Worm (Caenorhabditis elegans) whole organism, early embryonic: ENCODE results near the gene T27A1.3.

Experiments used
- B0310.2 ChIP-seq: sonication (generic microtip); optimal IDR thresholded peaks from 2 replicates; lab custom pipeline; 2016; ENCODE audit warnings: mild to moderate bottlenecking, missing genetic modification characterization, missing compliant biosample characterization
- F13C5.2 ChIP-seq: sonication (generic microtip); optimal IDR thresholded peaks from 2 replicates; lab custom pipeline; 2017; ENCODE audit warnings: mild to moderate bottlenecking, missing genetic modification characterization, inconsistent platforms, missing compliant biosample characterization
- aly-1 ChIP-seq: sonication (generic microtip); optimal IDR thresholded peaks from 2 replicates; lab custom pipeline; 2016; ENCODE audit warnings: missing genetic modification characterization, missing compliant biosample characterization
- ama-1 ChIP-seq: fragments of 150-350 bp; optimal IDR thresholded peaks from 2 replicates; lab custom pipeline; 2014
- ceh-13 ChIP-seq: fragments of 200-800 bp; sonication (Bioruptor generic); optimal IDR thresholded peaks from 2 replicates; lab custom pipeline; 2018; ENCODE audit warnings: mild to moderate bottlenecking, missing genetic modification characterization, missing compliant biosample characterization
- ceh-36 ChIP-seq: sonication (generic microtip); optimal IDR thresholded peaks from 2 replicates; lab custom pipeline; 2016; ENCODE audit warnings: missing genetic modification characterization, inconsistent platforms, missing compliant biosample characterization
- ets-7 ChIP-seq: sonication (generic microtip); optimal IDR thresholded peaks from 2 replicates; lab custom pipeline; 2016; ENCODE audit warnings: missing genotype, missing genetic modification characterization, missing compliant biosample characterization
- flt-1 ChIP-seq: fragments of 200-800 bp; sonication (Bioruptor generic); IDR thresholded peaks from 2 replicates; pipeline ENCODE4 v1.3.6; 2022; ENCODE audit warnings: missing genetic modification characterization, missing compliant biosample characterization
- hmbx-1 ChIP-seq: sonication (generic microtip); optimal IDR thresholded peaks from 2 replicates; lab custom pipeline; 2016; ENCODE audit warnings: mild to moderate bottlenecking, missing genetic modification characterization, missing compliant biosample characterization
- hmg-4 ChIP-seq: fragments of 200-800 bp; sonication (Bioruptor generic); optimal IDR thresholded peaks from 2 replicates; lab custom pipeline; 2018; ENCODE audit warnings: mild to moderate bottlenecking, missing genetic modification characterization, missing compliant biosample characterization
- hnd-1 ChIP-seq: sonication (generic microtip); optimal IDR thresholded peaks from 2 replicates; lab custom pipeline; 2016; ENCODE audit warnings: missing genetic modification characterization, missing compliant biosample characterization
- pes-1 ChIP-seq: fragments of 200-800 bp; sonication (Bioruptor generic); IDR thresholded peaks from 2 replicates; pipeline ENCODE4 v1.3.6; 2022; ENCODE audit warnings: missing genetic modification reagents, missing genetic modification characterization, missing compliant biosample characterization
- scrt-1 ChIP-seq: fragments of 200-800 bp; sonication (Bioruptor generic); IDR thresholded peaks from 2 replicates; pipeline ENCODE4 v1.3.6; 2022; ENCODE audit warnings: missing genetic modification characterization, missing compliant biosample characterization
- sea-1 ChIP-seq: fragments of 200-800 bp; sonication (Bioruptor generic); conservative IDR thresholded peaks from 2 replicates; pipeline ENCODE4 v1.3.6; 2022; ENCODE audit warnings: missing genetic modification characterization, missing compliant biosample characterization
- tbx-11 ChIP-seq: fragments of 200-800 bp; sonication (Bioruptor generic); IDR thresholded peaks from 2 replicates; pipeline ENCODE4 v1.3.6; 2022; ENCODE audit warnings: missing genetic modification characterization, missing compliant biosample characterization
- tbx-37 ChIP-seq: fragments of 200-800 bp; sonication (Bioruptor generic); conservative IDR thresholded peaks from 2 replicates; pipeline ENCODE4 v1.3.6; 2022; ENCODE audit warnings: missing genetic modification reagents, missing genetic modification characterization, missing compliant biosample characterization
- tra-4 ChIP-seq: sonication (generic microtip); optimal IDR thresholded peaks from 2 replicates; lab custom pipeline; 2017; ENCODE audit warnings: missing genetic modification characterization, missing compliant biosample characterization

T27A1.3 gene

ce11 chrII:512630-513029 is 22.7 kb upstream of the T27A1.3 start:
- TF ChIP-seq sea-1 (no peak), ceh-13 (no peak), tbx-37 (GFP tag; lab: Robert Waterston, UW) (no peak), F13C5.2 (tag; lab: Kevin White, UChicago) (no peak), hmg-4 (GFP tag; lab: Kevin White, UChicago) (no peak), hmbx-1 (tag; lab: Kevin White, UChicago) (no peak), ama-1 (lab: Kevin White, UChicago) (no peak), B0310.2 (no peak), ceh-36 (tag; lab: Kevin White, UChicago) (no peak), flt-1 (GFP tag; lab: Robert Waterston, UW) (no peak), tra-4 (tag; lab: Kevin White, UChicago) (no peak), ets-7 (tag; lab: Kevin White, UChicago) (no peak), pes-1 (GFP tag; lab: Robert Waterston, UW) (no peak), hnd-1 (tag; lab: Kevin White, UChicago) (no peak), tbx-11 (GFP tag; lab: Robert Waterston, UW) (no peak), scrt-1 (GFP tag; lab: Robert Waterston, UW) (no peak), aly-1 (tag; lab: Kevin White, UChicago) (no peak)

DNA sequence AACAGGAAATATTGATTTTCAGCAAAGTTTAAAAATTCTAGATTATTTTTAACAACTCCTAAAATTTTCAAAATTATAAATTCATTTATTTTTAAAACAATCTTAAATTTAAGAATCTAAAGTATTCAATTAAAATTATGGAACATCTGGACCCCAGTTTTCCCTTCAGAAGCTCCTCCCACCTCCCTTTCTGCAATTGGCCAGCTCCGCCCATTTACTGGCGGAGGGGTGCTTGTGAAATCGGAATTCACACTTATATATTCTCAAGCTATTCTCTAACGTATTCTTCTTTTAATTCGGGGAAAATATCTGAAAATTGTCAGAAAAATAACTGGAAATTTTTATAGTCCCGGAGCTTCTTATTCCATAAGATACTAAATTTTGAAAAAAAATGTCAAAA is 19.6 kb upstream of the T27A1.3 start, which contains the start of gene mab-9:
Gene mab-9, plus strand, starts transcription at position 260 of the 400 bp plus-strand sequence.
- TF ChIP-seq flt-1 (GFP tag; lab: Robert Waterston, UW) (no peak), scrt-1 (GFP tag; lab: Robert Waterston, UW) (no peak), ceh-36 (tag; lab: Kevin White, UChicago) (no peak), hmbx-1 (tag; lab: Kevin White, UChicago) (no peak), ama-1 (lab: Kevin White, UChicago) (no peak), B0310.2 (no peak), ets-7 (tag; lab: Kevin White, UChicago) (no peak), aly-1 (tag; lab: Kevin White, UChicago) (no peak), pes-1 (GFP tag; lab: Robert Waterston, UW) (no peak), F13C5.2 (tag; lab: Kevin White, UChicago) (no peak)

- TF ChIP-seq hnd-1 (tag; lab: Kevin White, UChicago) (no peak), pes-1 (GFP tag; lab: Robert Waterston, UW) (no peak), tbx-11 (GFP tag; lab: Robert Waterston, UW) (no peak)
These were observed 13.6 kb upstream of the T27A1.3 start for ce11 chrII:521720-522119.

DNA sequence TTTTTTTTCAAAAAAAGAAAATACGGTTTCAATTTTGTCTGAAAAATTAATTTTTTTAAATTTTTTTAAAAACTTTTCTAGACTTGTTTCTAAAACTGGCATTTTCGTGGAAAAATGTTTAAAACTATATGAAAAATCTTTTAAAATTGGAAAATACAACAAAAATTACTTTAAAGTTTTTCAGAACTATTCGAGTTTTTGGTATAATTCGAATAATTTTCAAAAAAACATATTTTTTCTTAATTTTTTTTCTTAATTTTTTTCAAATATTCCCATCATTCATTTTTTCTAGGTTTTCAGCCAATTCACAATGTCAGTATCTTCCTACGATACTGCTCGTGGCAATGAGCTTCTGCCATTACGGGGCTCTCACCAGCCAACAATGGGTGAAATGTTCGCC is 13.0 kb upstream of the T27A1.3 start, which contains the start of gene slc-36.2:
Gene slc-36.2, plus strand, starts transcription at position 301 of the 400 bp plus-strand sequence.
- no peak for TF ChIP-seq hnd-1 (tag; lab: Kevin White, UChicago)
- no peak for TF ChIP-seq hmbx-1 (tag; lab: Kevin White, UChicago)
- TF ChIP-seq ceh-13 = no peak
- no peak for TF ChIP-seq ama-1 (lab: Kevin White, UChicago)
- no peak for TF ChIP-seq ets-7 (tag; lab: Kevin White, UChicago)
- TF ChIP-seq aly-1 (tag; lab: Kevin White, UChicago) = no peak
- no peak for TF ChIP-seq flt-1 (GFP tag; lab: Robert Waterston, UW)

DNA sequence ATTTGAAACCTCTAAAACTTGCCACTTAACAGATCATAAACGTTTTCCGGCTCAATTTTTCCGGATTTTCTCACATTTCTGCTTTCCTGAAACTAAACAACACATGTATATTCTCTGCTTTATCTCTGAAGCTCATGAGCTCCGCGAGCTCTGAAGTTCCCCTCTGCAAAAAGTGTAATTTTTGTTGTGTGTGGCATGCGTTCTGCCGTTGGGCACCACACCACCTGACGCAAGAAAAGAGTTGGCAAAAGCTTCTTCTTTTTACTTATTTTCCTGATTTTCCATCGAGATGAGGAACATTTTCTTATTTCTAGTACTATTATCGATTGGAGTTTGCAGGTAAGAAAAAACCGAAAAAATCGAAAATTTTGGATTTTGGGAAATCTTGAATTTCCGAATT is 9.0 kb upstream of the T27A1.3 start, which contains the start of gene lgc-34:
Gene lgc-34, plus strand, starts transcription at position 200 of the 400 bp plus-strand sequence.
- TF ChIP-seq tbx-37 (GFP tag; lab: Robert Waterston, UW) = no peak
- no peak for TF ChIP-seq F13C5.2 (tag; lab: Kevin White, UChicago)
- no peak for TF ChIP-seq B0310.2
- no peak for TF ChIP-seq ceh-13
- no peak for TF ChIP-seq hmg-4 (GFP tag; lab: Kevin White, UChicago)
- TF ChIP-seq aly-1 (tag; lab: Kevin White, UChicago) = no peak
- TF ChIP-seq hnd-1 (tag; lab: Kevin White, UChicago) = no peak
- TF ChIP-seq tbx-11 (GFP tag; lab: Robert Waterston, UW) = no peak
- TF ChIP-seq ceh-36 (tag; lab: Kevin White, UChicago) = no peak
- TF ChIP-seq flt-1 (GFP tag; lab: Robert Waterston, UW) = no peak
- no peak for TF ChIP-seq pes-1 (GFP tag; lab: Robert Waterston, UW)
- TF ChIP-seq tra-4 (tag; lab: Kevin White, UChicago) = no peak
- no peak for TF ChIP-seq sea-1
- TF ChIP-seq hmbx-1 (tag; lab: Kevin White, UChicago) = no peak
- TF ChIP-seq ets-7 (tag; lab: Kevin White, UChicago) = no peak
- no peak for TF ChIP-seq ama-1 (lab: Kevin White, UChicago)
- no peak for TF ChIP-seq scrt-1 (GFP tag; lab: Robert Waterston, UW)

DNA sequence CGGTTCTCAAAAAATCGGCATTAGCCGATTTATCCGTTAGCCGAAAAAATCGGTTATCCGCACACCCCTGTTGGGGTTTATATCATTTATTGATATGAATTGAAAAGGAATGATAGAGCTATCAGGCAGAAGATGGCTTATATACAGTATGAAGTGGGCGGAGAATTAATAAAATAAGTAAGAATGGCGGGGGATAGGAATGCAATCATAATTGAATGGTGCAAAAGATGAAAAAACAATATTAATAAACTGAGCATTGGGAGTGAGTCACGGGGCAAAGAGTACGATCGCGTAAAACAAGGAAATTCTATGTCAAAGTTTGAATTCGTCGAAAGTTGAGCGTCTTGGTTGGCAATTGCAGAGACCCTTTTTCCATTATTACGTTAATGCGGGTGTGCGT is 1.4 kb downstream of the T27A1.3 start, which contains the start of gene T27A1.2:
Gene T27A1.2, minus strand, starts transcription at position 101 of the 400 bp plus-strand sequence.
- TF ChIP-seq tra-4 (tag; lab: Kevin White, UChicago) (no peak), ets-7 (tag; lab: Kevin White, UChicago) (no peak), tbx-37 (GFP tag; lab: Robert Waterston, UW) (no peak), ceh-36 (tag; lab: Kevin White, UChicago) (no peak), flt-1 (GFP tag; lab: Robert Waterston, UW) (no peak), F13C5.2 (tag; lab: Kevin White, UChicago) (no peak), ama-1 (lab: Kevin White, UChicago) (no peak), B0310.2 (no peak), hnd-1 (tag; lab: Kevin White, UChicago) (no peak), scrt-1 (GFP tag; lab: Robert Waterston, UW) (no peak), hmbx-1 (tag; lab: Kevin White, UChicago) (no peak), hmg-4 (GFP tag; lab: Kevin White, UChicago) (no peak), sea-1 (no peak), aly-1 (tag; lab: Kevin White, UChicago) (no peak), ceh-13 (no peak), tbx-11 (GFP tag; lab: Robert Waterston, UW) (no peak)

DNA sequence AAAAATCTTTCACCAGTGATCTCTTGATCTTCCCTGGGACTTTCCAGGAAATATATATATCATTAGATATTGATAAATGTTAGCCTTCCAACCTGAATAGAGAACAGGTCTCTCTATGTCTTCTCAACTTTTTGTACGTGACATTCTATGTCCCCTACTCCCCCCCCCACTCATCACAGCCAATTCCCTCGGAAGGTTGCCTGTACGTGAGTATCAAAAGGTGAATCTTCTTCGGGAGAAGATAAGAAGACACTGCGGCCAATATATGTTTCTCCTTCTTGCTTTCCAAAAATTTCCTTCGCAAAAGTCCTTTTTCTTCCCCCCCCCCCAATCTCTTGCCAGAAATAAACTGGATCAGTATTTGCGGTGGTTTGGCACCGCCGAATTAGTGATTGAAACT is 7.1 kb downstream of the T27A1.3 start:
- TF ChIP-seq tbx-37 (GFP tag; lab: Robert Waterston, UW) (no peak), scrt-1 (GFP tag; lab: Robert Waterston, UW) (no peak), sea-1 (no peak), hmbx-1 (tag; lab: Kevin White, UChicago) (no peak), tbx-11 (GFP tag; lab: Robert Waterston, UW) (no peak), ceh-36 (tag; lab: Kevin White, UChicago) (no peak), ceh-13 (no peak), hnd-1 (tag; lab: Kevin White, UChicago) (no peak), hmg-4 (GFP tag; lab: Kevin White, UChicago) (no peak), aly-1 (tag; lab: Kevin White, UChicago) (no peak), ets-7 (tag; lab: Kevin White, UChicago) (no peak), tra-4 (tag; lab: Kevin White, UChicago) (no peak), ama-1 (lab: Kevin White, UChicago) (no peak)
